Fruit fly (Drosophila melanogaster) whole organism, embryonic: Measurements from ENCODE around the gene CG16985.

Experiments used
- Abd-B ChIP-seq: fragments of 200-800 bp; sonication (Bioruptor generic); optimal IDR thresholded peaks from 2 replicates; lab custom pipeline; 2018; ENCODE audit warnings: missing biosample characterization, mild to moderate bottlenecking, missing genetic modification characterization, moderate library complexity
- B-H2 ChIP-seq: fragments of 200-800 bp; sonication (Bioruptor generic); optimal IDR thresholded peaks from 2 replicates; lab custom pipeline; 2018; ENCODE audit warnings: missing biosample characterization, mild to moderate bottlenecking, missing genetic modification characterization
- BtbVII ChIP-seq: fragments of 200-800 bp; sonication (Bioruptor generic); optimal IDR thresholded peaks from 3 replicates; lab custom pipeline; 2017; ENCODE audit warnings: missing biosample characterization, mild to moderate bottlenecking, missing genetic modification characterization
- CG10543 ChIP-seq: fragments of 200-800 bp; sonication (Bioruptor generic); optimal IDR thresholded peaks from 3 replicates; lab custom pipeline; 2017; ENCODE audit warnings: missing biosample characterization, mild to moderate bottlenecking, missing genetic modification characterization, moderate library complexity
- CG12071 ChIP-seq: fragments of 200-800 bp; sonication (Bioruptor generic); optimal IDR thresholded peaks from 3 replicates; lab custom pipeline; 2018; ENCODE audit warnings: missing biosample characterization, mild to moderate bottlenecking, missing genetic modification characterization
- CG12744 ChIP-seq: fragments of 200-800 bp; sonication (Bioruptor generic); optimal IDR thresholded peaks from 2 replicates; lab custom pipeline; 2016; ENCODE audit warnings: missing biosample characterization, missing genetic modification characterization
- CG14667 ChIP-seq: fragments of 200-800 bp; sonication (Bioruptor generic); IDR thresholded peaks from 2 replicates; pipeline ENCODE4 v1.3.6; 2022; ENCODE audit warnings: missing biosample characterization, missing genetic modification characterization
- CG15011 ChIP-seq: fragments of 200-800 bp; sonication (Bioruptor generic); optimal IDR thresholded peaks from 3 replicates; lab custom pipeline; 2018; ENCODE audit warnings: missing biosample characterization, mild to moderate bottlenecking, missing genetic modification characterization
- CG17912 ChIP-seq: fragments of 200-800 bp; sonication (Bioruptor generic); optimal IDR thresholded peaks from 2 replicates; lab custom pipeline; 2018; ENCODE audit warnings: missing biosample characterization, mild to moderate bottlenecking, missing genetic modification characterization
- CG18011 ChIP-seq: fragments of 200-800 bp; sonication (Bioruptor generic); optimal IDR thresholded peaks from 2 replicates; lab custom pipeline; 2017; ENCODE audit warnings: missing biosample characterization, missing genetic modification characterization, mild to moderate bottlenecking, moderate library complexity, missing genotype
- CG18599 ChIP-seq: fragments of 200-800 bp; sonication (Bioruptor generic); optimal IDR thresholded peaks from 3 replicates; lab custom pipeline; 2017; ENCODE audit warnings: missing biosample characterization, missing genetic modification characterization, mild to moderate bottlenecking, moderate library complexity, missing genetic modification reagents
- CG2116 ChIP-seq: fragments of 200-800 bp; sonication (Bioruptor generic); optimal IDR thresholded peaks from 3 replicates; lab custom pipeline; 2018; ENCODE audit warnings: missing biosample characterization, mild to moderate bottlenecking, missing genetic modification characterization
- CG2120 ChIP-seq: fragments of 200-800 bp; sonication (Bioruptor generic); optimal IDR thresholded peaks from 3 replicates; lab custom pipeline; 2016; ENCODE audit warnings: missing biosample characterization, missing genetic modification characterization
- CG30403 ChIP-seq: fragments of 200-800 bp; sonication (Bioruptor generic); optimal IDR thresholded peaks from 3 replicates; lab custom pipeline; 2016; ENCODE audit warnings: missing biosample characterization, missing genetic modification characterization
- CG31224 ChIP-seq: fragments of 200-800 bp; sonication (Bioruptor generic); IDR thresholded peaks from 2 replicates; pipeline ENCODE4 v1.3.6; 2022; ENCODE audit warnings: missing biosample characterization, missing genetic modification characterization
- CG4282 ChIP-seq: fragments of 200-800 bp; sonication (Bioruptor generic); optimal IDR thresholded peaks from 2 replicates; lab custom pipeline; 2016; ENCODE audit warnings: missing biosample characterization, missing genetic modification characterization
- CG4404 ChIP-seq: fragments of 200-800 bp; sonication (Bioruptor generic); IDR thresholded peaks from 2 replicates; pipeline ENCODE4 v1.3.6; 2022; ENCODE audit warnings: missing biosample characterization, missing genetic modification characterization
- CG6272 ChIP-seq: fragments of 200-800 bp; sonication (Bioruptor generic); IDR thresholded peaks from 2 replicates; pipeline ENCODE4 v1.3.6; 2022; ENCODE audit warnings: missing biosample characterization, missing genetic modification characterization
- CG6765 ChIP-seq: fragments of 200-800 bp; sonication (Bioruptor generic); optimal IDR thresholded peaks from 3 replicates; lab custom pipeline; 2017; ENCODE audit warnings: missing biosample characterization, mild to moderate bottlenecking, missing genetic modification characterization
- CkIIα-i1 ChIP-seq: fragments of 200-800 bp; sonication (Bioruptor generic); IDR thresholded peaks from 2 replicates; pipeline ENCODE4 v1.3.6; 2022; ENCODE audit warnings: missing biosample characterization, missing genetic modification characterization
- Drgx ChIP-seq: fragments of 200-800 bp; sonication (Bioruptor generic); IDR thresholded peaks from 2 replicates; pipeline ENCODE4 v1.3.6; 2022; ENCODE audit warnings: missing biosample characterization, missing genetic modification characterization
- Ets65A ChIP-seq: fragments of 200-800 bp; sonication (Bioruptor generic); peaks from one replicate; lab custom pipeline; 2016; ENCODE audit warnings: missing biosample characterization, missing genetic modification characterization
- Ets97D ChIP-seq: fragments of 200-800 bp; sonication (Bioruptor generic); optimal IDR thresholded peaks from 3 replicates; lab custom pipeline; 2016; ENCODE audit warnings: missing biosample characterization, missing genetic modification characterization
- Hr78 ChIP-seq, 2 experiments: fragments of 200-800 bp in 1 of 2; fragments of >200 bp in 1 of 2; sonication (Bioruptor generic) in 1 of 2; optimal IDR thresholded peaks; 2 replicates each; lab custom pipeline; 2017 to 2019; ENCODE audit warnings: missing biosample characterization in 2 of 2, missing genetic modification characterization in 2 of 2, mild to moderate bottlenecking in 1 of 2, moderate library complexity in 1 of 2
- Kr ChIP-seq: fragments of 200-800 bp; sonication (Bioruptor generic); optimal IDR thresholded peaks from 2 replicates; lab custom pipeline; 2017; ENCODE audit warnings: missing biosample characterization, mild to moderate bottlenecking, missing genetic modification characterization
- Six4 ChIP-seq: fragments of 200-800 bp; sonication (Bioruptor generic); optimal IDR thresholded peaks from 2 replicates; lab custom pipeline; 2016; ENCODE audit warnings: missing biosample characterization, missing genetic modification characterization
- Vsx1 ChIP-seq: fragments of 200-800 bp; sonication (Bioruptor generic); optimal IDR thresholded peaks from 2 replicates; lab custom pipeline; 2017; ENCODE audit warnings: missing biosample characterization, mild to moderate bottlenecking, missing genetic modification characterization, missing genetic modification reagents
- Xbp1 ChIP-seq: fragments of 200-800 bp; sonication (Bioruptor generic); optimal IDR thresholded peaks from 3 replicates; lab custom pipeline; 2016; ENCODE audit warnings: missing biosample characterization, mild to moderate bottlenecking, missing genetic modification characterization
- Xrp1 ChIP-seq: fragments of 200-800 bp; sonication (Bioruptor generic); IDR thresholded peaks from 2 replicates; pipeline ENCODE4 v1.3.6; 2022; ENCODE audit warnings: missing biosample characterization, missing genetic modification characterization
- ash1 ChIP-seq: fragments of 200-800 bp; sonication (Bioruptor generic); optimal IDR thresholded peaks from 2 replicates; lab custom pipeline; 2018; ENCODE audit warnings: missing biosample characterization, mild to moderate bottlenecking, missing genetic modification characterization
- bab2 ChIP-seq: fragments of 200-800 bp; sonication (Bioruptor generic); optimal IDR thresholded peaks from 2 replicates; lab custom pipeline; 2016; ENCODE audit warnings: missing biosample characterization, missing genetic modification characterization
- chm ChIP-seq: fragments of 200-800 bp; sonication (Bioruptor generic); IDR thresholded peaks from 2 replicates; pipeline ENCODE4 v1.3.6; 2022; ENCODE audit warnings: missing biosample characterization, missing genetic modification characterization
- croc ChIP-seq: fragments of 200-800 bp; sonication (Bioruptor generic); conservative IDR thresholded peaks from 3 replicates; pipeline ENCODE4 v1.3.6; 2022; ENCODE audit warnings: missing biosample characterization, missing genetic modification characterization
- ewg ChIP-seq: fragments of 200-800 bp; sonication (Bioruptor generic); optimal IDR thresholded peaks from 3 replicates; lab custom pipeline; 2017; ENCODE audit warnings: mild to moderate bottlenecking, missing biosample characterization, missing genetic modification reagents, missing genetic modification characterization
- fu2 ChIP-seq: fragments of 200-800 bp; sonication (Bioruptor generic); optimal IDR thresholded peaks from 2 replicates; lab custom pipeline; 2016; ENCODE audit warnings: missing biosample characterization, missing genetic modification characterization
- grau ChIP-seq: fragments of 200-800 bp; optimal IDR thresholded peaks from 3 replicates; lab custom pipeline; 2019; ENCODE audit warnings: missing biosample characterization, mild to moderate bottlenecking, missing genetic modification characterization, moderate library complexity
- lilli ChIP-seq: fragments of 200-800 bp; sonication (Bioruptor generic); optimal IDR thresholded peaks from 3 replicates; lab custom pipeline; 2016; ENCODE audit warnings: missing biosample characterization, missing genetic modification characterization
- nerfin-1 ChIP-seq: fragments of 200-800 bp; sonication (Bioruptor generic); optimal IDR thresholded peaks from 3 replicates; lab custom pipeline; 2019; ENCODE audit warnings: missing biosample characterization, mild to moderate bottlenecking, missing genetic modification characterization, moderate library complexity
- nom ChIP-seq: fragments of 200-800 bp; sonication (Bioruptor generic); optimal IDR thresholded peaks from 2 replicates; lab custom pipeline; 2017; ENCODE audit warnings: missing biosample characterization, missing genetic modification characterization, mild to moderate bottlenecking, moderate library complexity, missing genetic modification reagents
- phol ChIP-seq: fragments of 200-800 bp; sonication (Bioruptor generic); optimal IDR thresholded peaks from 3 replicates; lab custom pipeline; 2018; ENCODE audit warnings: missing biosample characterization, mild to moderate bottlenecking, missing genetic modification characterization, moderate library complexity
- psq ChIP-seq: fragments of 200-800 bp; sonication (Bioruptor generic); optimal IDR thresholded peaks from 2 replicates; lab custom pipeline; 2017; ENCODE audit warnings: missing biosample characterization, missing genetic modification characterization
- sc ChIP-seq, 3 experiments: fragments of >200 bp in 2 of 3; fragments of 200-800 bp in 1 of 3; sonication (Bioruptor generic) in 1 of 3; optimal IDR thresholded peaks; 2 replicates in 2 of 3; 3 replicates in 1 of 3; lab custom pipeline; 2017; ENCODE audit warnings: mild to moderate bottlenecking in 1 of 3, missing biosample characterization in 1 of 3, missing genetic modification characterization in 1 of 3, missing genetic modification reagents in 1 of 3
- slou ChIP-seq: fragments of 200-800 bp; sonication (Bioruptor generic); optimal IDR thresholded peaks from 3 replicates; lab custom pipeline; 2016; ENCODE audit warnings: missing biosample characterization, missing genetic modification characterization
- slp2 ChIP-seq: fragments of 200-800 bp; sonication (Bioruptor generic); optimal IDR thresholded peaks from 2 replicates; lab custom pipeline; 2016; ENCODE audit warnings: missing biosample characterization, missing genetic modification characterization
- tap ChIP-seq: fragments of 200-800 bp; optimal IDR thresholded peaks from 3 replicates; lab custom pipeline; 2019; ENCODE audit warnings: missing biosample characterization, mild to moderate bottlenecking, missing genetic modification characterization, moderate library complexity
- trem ChIP-seq: fragments of 200-800 bp; optimal IDR thresholded peaks from 3 replicates; lab custom pipeline; 2019; ENCODE audit warnings: missing biosample characterization, mild to moderate bottlenecking, missing genetic modification characterization, moderate library complexity
- ttk ChIP-seq: fragments of 200-800 bp; sonication (Bioruptor generic); IDR thresholded peaks from 2 replicates; pipeline ENCODE4 v2.1.2; 2022; ENCODE audit warnings: missing biosample characterization, missing genetic modification characterization
- wor ChIP-seq: fragments of 200-800 bp; sonication (Bioruptor generic); IDR thresholded peaks from 2 replicates; pipeline ENCODE4 v1.3.6; 2022; ENCODE audit warnings: missing biosample characterization, missing genetic modification characterization

CG16985 gene

dm6 chr3L:2634929-2635799, 36.1 kb downstream of the CG16985 start (continued):
- TF ChIP-seq tap (tag; lab: Kevin White, UChicago), result peak; percentile 66
- TF ChIP-seq Xbp1 (GFP tag; lab: Kevin White, UChicago), result peak; percentile 63
- peak; percentile 51 for TF ChIP-seq Kr (GFP tag; lab: Kevin White, UChicago)
- TF ChIP-seq Xrp1 (GFP tag; lab: Robert Waterston, UW), result peak; percentile 65
- peak; percentile 80 for TF ChIP-seq lilli (GFP tag; lab: Kevin White, UChicago)
- no peak for TF ChIP-seq CG4282 (GFP tag; lab: Kevin White, UChicago)
- TF ChIP-seq Vsx1 (GFP tag; lab: Kevin White, UChicago), result peak; percentile 86
- TF ChIP-seq phol (tag; lab: Kevin White, UChicago), result peak; percentile 74
- peak; percentile 60 for TF ChIP-seq CG12744 (GFP tag; lab: Kevin White, UChicago)
- TF ChIP-seq psq (GFP tag; lab: Kevin White, UChicago), result peak; percentile 99
- peak; percentile 91 for TF ChIP-seq CG17912 (GFP tag; lab: Kevin White, UChicago)
- peak; percentile 61 for TF ChIP-seq Drgx (GFP tag; lab: Robert Waterston, UW)
- peak; percentile 69 for TF ChIP-seq Six4
- TF ChIP-seq CG31224, result peak; percentile 75
- peak; percentile 91 for TF ChIP-seq B-H2 (GFP tag; lab: Kevin White, UChicago)
- peak; percentile 85 for TF ChIP-seq CG12071 (GFP tag; lab: Kevin White, UChicago)
- peak; percentile 24 for TF ChIP-seq bab2 (GFP tag; lab: Kevin White, UChicago)
- no peak for TF ChIP-seq CkIIα-i1 (GFP tag; lab: Robert Waterston, UW)
- TF ChIP-seq grau (tag; lab: Kevin White, UChicago), result peak; percentile 70
- TF ChIP-seq CG6765 (GFP tag; lab: Kevin White, UChicago), result peak; percentile 96
- peak; percentile 80 for TF ChIP-seq ttk (GFP tag; lab: Robert Waterston, UW)
- TF ChIP-seq Ets65A (GFP tag; lab: Kevin White, UChicago), result peak; percentile 98
- TF ChIP-seq nom (GFP tag; lab: Kevin White, UChicago), result peak; percentile 74
- peak; percentile 69 for TF ChIP-seq slou
- no peak for TF ChIP-seq Abd-B (GFP tag; lab: Kevin White, UChicago)
- TF ChIP-seq ewg, result peak; percentile 90
- TF ChIP-seq nerfin-1 (tag; lab: Kevin White, UChicago), result peak; percentile 71
- TF ChIP-seq chm (GFP tag; lab: Robert Waterston, UW), result peak; percentile 94
- peak; percentile 90 for TF ChIP-seq BtbVII (GFP tag; lab: Kevin White, UChicago)
- no peak for TF ChIP-seq Hr78 (GFP tag; optimal IDR thresholded peaks at IDR 0.05; lab: Kevin White, UChicago)
- TF ChIP-seq CG4404 (GFP tag; lab: Robert Waterston, UW), result no peak
- TF ChIP-seq croc (GFP tag; lab: Robert Waterston, UW), result 0 out of 3 replicates have a peak, but pooled peaks have one; percentile 19
- peak; percentile 90 for TF ChIP-seq ash1 (GFP tag; lab: Kevin White, UChicago)
- TF ChIP-seq sc (optimal IDR thresholded peaks at IDR 0.05; lab: Kevin White, UChicago), result no peak
- peak; percentile 76 for TF ChIP-seq sc (GFP tag; optimal IDR thresholded peaks at IDR 0.05; lab: Kevin White, UChicago)
- TF ChIP-seq CG15011 (GFP tag; lab: Kevin White, UChicago), result peak; percentile 85
- peak; percentile 77 for TF ChIP-seq trem (tag; lab: Kevin White, UChicago)
- TF ChIP-seq fu2 (GFP tag; lab: Kevin White, UChicago), result peak; percentile 70
- TF ChIP-seq CG18011 (GFP tag; lab: Kevin White, UChicago), result peak; percentile 63
- TF ChIP-seq slp2 (GFP tag; lab: Kevin White, UChicago), result peak; percentile 67
- no peak for TF ChIP-seq CG14667 (GFP tag; lab: Robert Waterston, UW)
- TF ChIP-seq CG2116 (GFP tag; lab: Kevin White, UChicago), result peak; percentile 100
- TF ChIP-seq CG30403 (GFP tag; lab: Kevin White, UChicago), result peak; percentile 73
- peak; percentile 89 for TF ChIP-seq CG18599 (GFP tag; lab: Kevin White, UChicago)
- peak; percentile 71 for TF ChIP-seq CG2120 (GFP tag; lab: Kevin White, UChicago)
- no peak for TF ChIP-seq CG6272
- 0 out of 2 replicates have a peak, but pooled peaks have one; percentile 18 for TF ChIP-seq wor
- peak; percentile 98 for TF ChIP-seq Ets97D (GFP tag; lab: Kevin White, UChicago)
- peak; percentile 96 for TF ChIP-seq CG10543 (GFP tag; lab: Kevin White, UChicago)
